Fruit fly (Drosophila melanogaster) whole organism, embryonic: ENCODE data around the gene E2f1.

Source experiments
- B-H2 ChIP-seq: fragments of 200-800 bp; sonication (Bioruptor generic); optimal IDR thresholded peaks from 2 replicates; lab custom pipeline; 2018; ENCODE audit warnings: missing biosample characterization, mild to moderate bottlenecking, missing genetic modification characterization
- CG10654 ChIP-seq: fragments of 200-800 bp; sonication (Bioruptor generic); optimal IDR thresholded peaks from 2 replicates; lab custom pipeline; 2016; ENCODE audit warnings: missing biosample characterization, missing genetic modification characterization
- CG11085 ChIP-seq: fragments of 200-800 bp; sonication (Bioruptor generic); IDR thresholded peaks from 2 replicates; pipeline ENCODE4 v1.3.6; 2022; ENCODE audit warnings: missing biosample characterization, missing genetic modification characterization
- CG11093 ChIP-seq: fragments of 200-800 bp; sonication (Bioruptor generic); IDR thresholded peaks from 3 replicates; pipeline ENCODE4 v1.3.6; 2022; ENCODE audit warnings: missing biosample characterization, missing genetic modification characterization
- CG12391 ChIP-seq: fragments of 200-800 bp; sonication (Bioruptor generic); optimal IDR thresholded peaks from 3 replicates; lab custom pipeline; 2018; ENCODE audit warnings: missing biosample characterization, mild to moderate bottlenecking, missing genetic modification characterization, moderate library complexity
- CG15269 ChIP-seq: fragments of 200-800 bp; sonication (Bioruptor generic); optimal IDR thresholded peaks from 2 replicates; lab custom pipeline; 2018; ENCODE audit warnings: missing biosample characterization, mild to moderate bottlenecking, missing genetic modification characterization, moderate library complexity
- CG15696 ChIP-seq: fragments of 200-800 bp; sonication (Bioruptor generic); optimal IDR thresholded peaks from 2 replicates; lab custom pipeline; 2019; ENCODE audit warnings: missing biosample characterization, mild to moderate bottlenecking, missing genetic modification characterization, moderate library complexity
- CG17328 ChIP-seq: fragments of 200-800 bp; sonication (Bioruptor generic); IDR thresholded peaks from 2 replicates; pipeline ENCODE4 v1.3.6; 2022; ENCODE audit warnings: missing biosample characterization, missing genetic modification characterization
- CG17829 ChIP-seq: fragments of 200-800 bp; optimal IDR thresholded peaks from 2 replicates; lab custom pipeline; 2019; ENCODE audit warnings: missing biosample characterization, mild to moderate bottlenecking, missing genetic modification characterization, moderate library complexity
- CG18599 ChIP-seq: fragments of 200-800 bp; sonication (Bioruptor generic); optimal IDR thresholded peaks from 3 replicates; lab custom pipeline; 2017; ENCODE audit warnings: missing biosample characterization, missing genetic modification characterization, mild to moderate bottlenecking, moderate library complexity, missing genetic modification reagents
- CG30431 ChIP-seq: fragments of 200-800 bp; sonication (Bioruptor generic); optimal IDR thresholded peaks from 2 replicates; lab custom pipeline; 2017; ENCODE audit warnings: missing biosample characterization, missing genetic modification characterization
- CG33557 ChIP-seq: fragments of 200-800 bp; sonication (Bioruptor generic); optimal IDR thresholded peaks from 2 replicates; lab custom pipeline; 2019; ENCODE audit warnings: missing biosample characterization, mild to moderate bottlenecking, missing genetic modification characterization, moderate library complexity
- CG34224 ChIP-seq: fragments of 200-800 bp; sonication (Bioruptor generic); IDR thresholded peaks from 3 replicates; pipeline ENCODE4 v1.3.6; 2022; ENCODE audit warnings: missing biosample characterization, missing genetic modification characterization; ENCODE audit not compliant: partially characterized antibody
- CG42726 ChIP-seq: fragments of 200-800 bp; sonication (Bioruptor generic); IDR thresholded peaks from 2 replicates; pipeline ENCODE4 v1.3.6; 2022; ENCODE audit warnings: missing biosample characterization, missing genetic modification characterization; ENCODE audit not compliant: partially characterized antibody
- CG4404 ChIP-seq: fragments of 200-800 bp; sonication (Bioruptor generic); IDR thresholded peaks from 2 replicates; pipeline ENCODE4 v1.3.6; 2022; ENCODE audit warnings: missing biosample characterization, missing genetic modification characterization
- CG7357 ChIP-seq: fragments of 200-800 bp; sonication (Bioruptor generic); IDR thresholded peaks from 3 replicates; pipeline ENCODE4 v1.3.6; 2022; ENCODE audit warnings: missing biosample characterization, missing genetic modification characterization
- CG8924 ChIP-seq: fragments of 200-800 bp; optimal IDR thresholded peaks from 3 replicates; lab custom pipeline; 2019; ENCODE audit warnings: missing biosample characterization, mild to moderate bottlenecking, missing genetic modification characterization, moderate library complexity
- D19A ChIP-seq: fragments of 200-800 bp; optimal IDR thresholded peaks from 3 replicates; lab custom pipeline; 2019; ENCODE audit warnings: missing biosample characterization, mild to moderate bottlenecking, missing genetic modification characterization, moderate library complexity
- E2f1 ChIP-seq: fragments of 200-800 bp; sonication (Bioruptor generic); IDR thresholded peaks from 2 replicates; pipeline ENCODE4 v1.3.6; 2022; ENCODE audit warnings: missing biosample characterization, missing genetic modification characterization
- Fer2 ChIP-seq: fragments of 200-800 bp; sonication (Bioruptor generic); optimal IDR thresholded peaks from 2 replicates; lab custom pipeline; 2018; ENCODE audit warnings: missing biosample characterization, mild to moderate bottlenecking, missing genetic modification characterization, moderate library complexity
- Gug ChIP-seq: fragments of 200-800 bp; sonication (Bioruptor generic); IDR thresholded peaks from 4 replicates; pipeline ENCODE4 v1.3.6; 2022; ENCODE audit warnings: missing biosample characterization, missing genetic modification characterization
- HmgZ ChIP-seq: fragments of 200-800 bp; sonication (Bioruptor generic); optimal IDR thresholded peaks from 2 replicates; lab custom pipeline; 2018; ENCODE audit warnings: missing biosample characterization, mild to moderate bottlenecking, missing genetic modification characterization
- Hmx ChIP-seq: fragments of 200-800 bp; sonication (Bioruptor generic); optimal IDR thresholded peaks from 2 replicates; lab custom pipeline; 2016; ENCODE audit warnings: missing biosample characterization, missing genetic modification characterization
- Hr3 ChIP-seq: fragments of 200-800 bp; sonication (Bioruptor generic); optimal IDR thresholded peaks from 3 replicates; lab custom pipeline; 2016; ENCODE audit warnings: missing biosample characterization, missing genetic modification characterization
- Hr51 ChIP-seq, 2 experiments: fragments of 200-800 bp; sonication (Bioruptor generic); optimal IDR thresholded peaks; 2 replicates in 1 of 2; 3 replicates in 1 of 2; lab custom pipeline; 2016 to 2018; ENCODE audit warnings: missing biosample characterization in 2 of 2, missing genetic modification characterization in 2 of 2, mild to moderate bottlenecking in 1 of 2, moderate library complexity in 1 of 2
- Hr78 ChIP-seq, 2 experiments: fragments of 200-800 bp in 1 of 2; fragments of >200 bp in 1 of 2; sonication (Bioruptor generic) in 1 of 2; optimal IDR thresholded peaks; 2 replicates each; lab custom pipeline; 2017 to 2019; ENCODE audit warnings: missing biosample characterization in 2 of 2, missing genetic modification characterization in 2 of 2, mild to moderate bottlenecking in 1 of 2, moderate library complexity in 1 of 2
- Nf-YC ChIP-seq: fragments of 200-800 bp; optimal IDR thresholded peaks from 3 replicates; lab custom pipeline; 2019; ENCODE audit warnings: missing biosample characterization, mild to moderate bottlenecking, missing genetic modification characterization, moderate library complexity
- Pdp1 ChIP-seq, 2 experiments: fragments of 200-800 bp; sonication (Bioruptor generic); optimal IDR thresholded peaks; 3 replicates each; lab custom pipeline; 2016; ENCODE audit warnings: missing biosample characterization in 2 of 2, missing genetic modification characterization in 2 of 2, mild to moderate bottlenecking in 1 of 2, moderate library complexity in 1 of 2
- Tbp ChIP-seq: fragments of >200 bp; optimal IDR thresholded peaks from 2 replicates; lab custom pipeline; 2018; ENCODE audit warnings: missing biosample characterization, missing genetic modification characterization
- Xrp1 ChIP-seq: fragments of 200-800 bp; sonication (Bioruptor generic); IDR thresholded peaks from 2 replicates; pipeline ENCODE4 v1.3.6; 2022; ENCODE audit warnings: missing biosample characterization, missing genetic modification characterization
- az2 ChIP-seq: fragments of 200-800 bp; sonication (Bioruptor generic); optimal IDR thresholded peaks from 3 replicates; lab custom pipeline; 2016; ENCODE audit warnings: missing biosample characterization, missing genetic modification characterization
- eve ChIP-seq, 2 experiments: fragments of >200 bp; optimal IDR thresholded peaks; 2 replicates each; lab custom pipeline; 2017; ENCODE audit warnings: missing biosample characterization in 2 of 2, missing genetic modification characterization in 2 of 2
- fd96Cb ChIP-seq: fragments of 200-800 bp; sonication (Bioruptor generic); optimal IDR thresholded peaks from 2 replicates; lab custom pipeline; 2018; ENCODE audit warnings: missing biosample characterization, mild to moderate bottlenecking, missing genetic modification characterization, moderate library complexity
- hkb ChIP-seq, 2 experiments: fragments of 200-800 bp in 1 of 2; fragments of >200 bp in 1 of 2; sonication (Bioruptor generic) in 1 of 2; IDR thresholded peaks in 1 of 2; optimal IDR thresholded peaks in 1 of 2; 2 replicates each; pipeline versions ENCODE4 v1.3.6 to Lab custom; 2017 to 2022; ENCODE audit warnings: missing biosample characterization in 1 of 2, missing genetic modification characterization in 1 of 2
- hth ChIP-seq: fragments of >200 bp; optimal IDR thresholded peaks from 2 replicates; lab custom pipeline; 2017; ENCODE audit warnings: inconsistent platforms
- kay ChIP-seq: fragments of 200-800 bp; sonication (Bioruptor generic); optimal IDR thresholded peaks from 2 replicates; lab custom pipeline; 2016; ENCODE audit warnings: missing biosample characterization, missing genetic modification characterization
- kni ChIP-seq: fragments of 200-800 bp; sonication (Bioruptor generic); optimal IDR thresholded peaks from 3 replicates; lab custom pipeline; 2017; ENCODE audit warnings: mild to moderate bottlenecking, missing biosample characterization, missing genetic modification reagents, missing genetic modification characterization
- lmd ChIP-seq: fragments of 200-800 bp; sonication (Bioruptor generic); IDR thresholded peaks from 2 replicates; pipeline ENCODE4 v1.3.6; 2022; ENCODE audit warnings: missing biosample characterization, missing genetic modification characterization
- maf-S ChIP-seq: fragments of 200-800 bp; sonication (Bioruptor generic); optimal IDR thresholded peaks from 2 replicates; lab custom pipeline; 2016; ENCODE audit warnings: missing biosample characterization, missing genetic modification characterization
- nmo ChIP-seq: fragments of 200-800 bp; sonication (Bioruptor generic); optimal IDR thresholded peaks from 2 replicates; lab custom pipeline; 2018; ENCODE audit warnings: missing biosample characterization, mild to moderate bottlenecking, missing genetic modification characterization, moderate library complexity
- nom ChIP-seq: fragments of 200-800 bp; sonication (Bioruptor generic); optimal IDR thresholded peaks from 2 replicates; lab custom pipeline; 2017; ENCODE audit warnings: missing biosample characterization, missing genetic modification characterization, mild to moderate bottlenecking, moderate library complexity, missing genetic modification reagents
- ranshi ChIP-seq: fragments of 200-800 bp; sonication (Bioruptor generic); IDR thresholded peaks from 2 replicates; pipeline ENCODE4 v1.3.6; 2022; ENCODE audit warnings: missing biosample characterization, missing genetic modification characterization
- repo ChIP-seq: fragments of 200-800 bp; sonication (Bioruptor generic); optimal IDR thresholded peaks from 2 replicates; lab custom pipeline; 2016; ENCODE audit warnings: missing biosample characterization, missing genetic modification characterization
- run ChIP-seq: fragments of 200-800 bp; sonication (Bioruptor generic); optimal IDR thresholded peaks from 3 replicates; lab custom pipeline; 2018; ENCODE audit warnings: missing biosample characterization, mild to moderate bottlenecking, missing genetic modification characterization
- schlank ChIP-seq: fragments of 200-800 bp; sonication (Bioruptor generic); optimal IDR thresholded peaks from 2 replicates; lab custom pipeline; 2018; ENCODE audit warnings: missing biosample characterization, mild to moderate bottlenecking, missing genetic modification characterization
- sens ChIP-seq: fragments of 200-800 bp; sonication (Bioruptor generic); peaks from one replicate; lab custom pipeline; 2016; ENCODE audit warnings: missing biosample characterization, missing genetic modification characterization
- sob ChIP-seq: fragments of 200-800 bp; sonication (Bioruptor generic); IDR thresholded peaks from 2 replicates; pipeline ENCODE4 v1.3.6; 2022; ENCODE audit warnings: missing biosample characterization, missing genetic modification characterization
- trh ChIP-seq: fragments of 200-800 bp; sonication (Bioruptor generic); optimal IDR thresholded peaks from 2 replicates; lab custom pipeline; 2016; ENCODE audit warnings: missing biosample characterization, missing genetic modification characterization
- twi ChIP-seq: fragments of 200-800 bp; optimal IDR thresholded peaks from 2 replicates; lab custom pipeline; 2019; ENCODE audit warnings: missing biosample characterization, mild to moderate bottlenecking, missing genetic modification characterization, moderate library complexity
- yki ChIP-seq: fragments of >200 bp; optimal IDR thresholded peaks from 3 replicates; lab custom pipeline; 2018
- zf30C ChIP-seq: fragments of 200-800 bp; sonication (Bioruptor generic); optimal IDR thresholded peaks from 3 replicates; lab custom pipeline; 2018; ENCODE audit warnings: missing biosample characterization, mild to moderate bottlenecking, missing genetic modification characterization

Gene E2f1

dm6 chr3R:21703346-21703745, 42.7 kb upstream of the E2f1 start (continued):
- TF ChIP-seq CG42726 (GFP tag; lab: Robert Waterston, UW) (no peak), CG33557 (no peak), sob (GFP tag; lab: Robert Waterston, UW) (no peak), trh (GFP tag; lab: Kevin White, UChicago) (no peak), CG11085 (no peak), Xrp1 (GFP tag; lab: Robert Waterston, UW) (peak; percentile 17; the same call in 1 of the 2 replicates), run (tag; lab: Kevin White, UChicago) (no peak), hkb (optimal IDR thresholded peaks at IDR 0.05; lab: Kevin White, UChicago) (no peak), hkb (GFP tag; IDR thresholded peaks at IDR 0.05; lab: Robert Waterston, UW) (0 out of 2 replicates have a peak, but pooled peaks have one; percentile 37), Fer2 (tag; lab: Kevin White, UChicago) (no peak), CG15696 (tag; lab: Kevin White, UChicago) (no peak), twi (tag; lab: Kevin White, UChicago) (no peak), repo (no peak), CG17829 (tag; lab: Kevin White, UChicago) (no peak), CG30431 (peak; percentile 4), E2f1 (peak; percentile 38; the same call in 1 of the 2 replicates), B-H2 (GFP tag; lab: Kevin White, UChicago) (no peak), zf30C (no peak), maf-S (GFP tag; lab: Kevin White, UChicago) (no peak), lmd (GFP tag; lab: Robert Waterston, UW) (no peak), hth (lab: Kevin White, UChicago) (no peak), sens (peak; percentile 61), ranshi (GFP tag; lab: Robert Waterston, UW) (0 out of 2 replicates have a peak, but pooled peaks have one; percentile 9), Nf-YC (tag; lab: Kevin White, UChicago) (no peak), kni (GFP tag; lab: Kevin White, UChicago) (no peak), CG17328 (GFP tag; lab: Robert Waterston, UW) (no peak), CG18599 (GFP tag; lab: Kevin White, UChicago) (no peak), nmo (GFP tag; lab: Kevin White, UChicago) (peak; percentile 25), CG10654 (GFP tag; lab: Kevin White, UChicago) (no peak), yki (lab: Kevin White, UChicago) (no peak), Hr78 (GFP tag; optimal IDR thresholded peaks at IDR 0.05; lab: Kevin White, UChicago) (no peak), nom (no peak), D19A (peak; percentile 6), schlank (tag; lab: Kevin White, UChicago) (no peak), CG8924 (tag; lab: Kevin White, UChicago) (peak; percentile 7), eve (GFP tag; optimal IDR thresholded peaks at IDR 0.05; lab: Kevin White, UChicago) (peak in 1 of 2 experiments; percentile 28), HmgZ (no peak), kay (no peak), CG34224 (no peak), Hr51 (GFP tag; optimal IDR thresholded peaks at IDR 0.05; lab: Kevin White, UChicago) (peak in 1 of 2 experiments; percentile 58), Hr3 (GFP tag; lab: Kevin White, UChicago) (peak; percentile 4), fd96Cb (tag; lab: Kevin White, UChicago) (peak; percentile 32), Tbp (GFP tag; lab: Kevin White, UChicago) (no peak), Pdp1 (GFP tag; optimal IDR thresholded peaks at IDR 0.05; lab: Kevin White, UChicago) (no peak), CG11093 (GFP tag; lab: Robert Waterston, UW) (no peak), CG4404 (GFP tag; lab: Robert Waterston, UW) (no peak), CG12391 (peak; percentile 33), Gug (no peak), CG7357 (GFP tag; lab: Robert Waterston, UW) (no peak), CG15269 (tag; lab: Kevin White, UChicago) (peak; percentile 55), az2 (GFP tag; lab: Kevin White, UChicago) (peak; percentile 40), Hmx (GFP tag; lab: Kevin White, UChicago) (no peak)
